Fruit fly (Drosophila melanogaster) whole organism, embryonic: ENCODE results near the gene CG12992.

Experiments used
- BEAF-32 ChIP-seq: fragments of 200-800 bp; sonication (Bioruptor generic); optimal IDR thresholded peaks from 3 replicates; lab custom pipeline; 2017; ENCODE audit warnings: missing biosample characterization, missing genetic modification characterization, mild to moderate bottlenecking, moderate library complexity, missing genetic modification reagents
- CG10462 ChIP-seq: fragments of 200-800 bp; sonication (Bioruptor generic); optimal IDR thresholded peaks from 2 replicates; lab custom pipeline; 2016; ENCODE audit warnings: missing biosample characterization, missing genetic modification characterization
- CG11504 ChIP-seq: fragments of 200-800 bp; sonication (Bioruptor generic); optimal IDR thresholded peaks from 3 replicates; lab custom pipeline; 2019; ENCODE audit warnings: missing biosample characterization, mild to moderate bottlenecking, missing genetic modification characterization, moderate library complexity
- CG11696 ChIP-seq: fragments of 200-800 bp; sonication (Bioruptor generic); IDR thresholded peaks from 2 replicates; pipeline ENCODE4 v1.3.6; 2022; ENCODE audit warnings: missing biosample characterization, missing genetic modification characterization
- CG12769 ChIP-seq: fragments of 200-800 bp; sonication (Bioruptor generic); optimal IDR thresholded peaks from 2 replicates; lab custom pipeline; 2019; ENCODE audit warnings: missing biosample characterization, mild to moderate bottlenecking, missing genetic modification characterization, moderate library complexity
- CG13287 ChIP-seq: fragments of 200-800 bp; sonication (Bioruptor generic); IDR thresholded peaks from 2 replicates; pipeline ENCODE4 v1.3.6; 2022; ENCODE audit warnings: missing biosample characterization, missing genetic modification characterization; ENCODE audit not compliant: partially characterized antibody
- CG14710 ChIP-seq: fragments of 200-800 bp; sonication (Bioruptor generic); optimal IDR thresholded peaks from 3 replicates; lab custom pipeline; 2019; ENCODE audit warnings: missing biosample characterization, mild to moderate bottlenecking, missing genetic modification characterization, moderate library complexity
- CG17568 ChIP-seq: fragments of 200-800 bp; sonication (Bioruptor generic); optimal IDR thresholded peaks from 2 replicates; lab custom pipeline; 2018; ENCODE audit warnings: missing biosample characterization, mild to moderate bottlenecking, missing genetic modification characterization, moderate library complexity
- CG17802 ChIP-seq: fragments of 200-800 bp; sonication (Bioruptor generic); optimal IDR thresholded peaks from 2 replicates; lab custom pipeline; 2018; ENCODE audit warnings: missing biosample characterization, mild to moderate bottlenecking, missing genetic modification characterization, moderate library complexity
- CG2202 ChIP-seq: fragments of 200-800 bp; sonication (Bioruptor generic); optimal IDR thresholded peaks from 2 replicates; lab custom pipeline; 2018; ENCODE audit warnings: missing biosample characterization, mild to moderate bottlenecking, missing genetic modification characterization
- CG34422 ChIP-seq: fragments of 200-800 bp; sonication (Bioruptor generic); IDR thresholded peaks from 3 replicates; pipeline ENCODE4 v1.3.6; 2022; ENCODE audit warnings: missing biosample characterization, missing genetic modification characterization
- CG42726 ChIP-seq: fragments of 200-800 bp; sonication (Bioruptor generic); IDR thresholded peaks from 2 replicates; pipeline ENCODE4 v1.3.6; 2022; ENCODE audit warnings: missing biosample characterization, missing genetic modification characterization; ENCODE audit not compliant: partially characterized antibody
- CG4820 ChIP-seq: fragments of 200-800 bp; sonication (Bioruptor generic); optimal IDR thresholded peaks from 3 replicates; lab custom pipeline; 2016; ENCODE audit warnings: missing biosample characterization, missing genetic modification characterization
- CG5245 ChIP-seq: fragments of 200-800 bp; sonication (Bioruptor generic); optimal IDR thresholded peaks from 3 replicates; lab custom pipeline; 2016; ENCODE audit warnings: missing biosample characterization, missing genetic modification characterization
- CG9797 ChIP-seq: fragments of 200-800 bp; sonication (Bioruptor generic); optimal IDR thresholded peaks from 3 replicates; lab custom pipeline; 2018; ENCODE audit warnings: missing biosample characterization, mild to moderate bottlenecking, missing genetic modification characterization
- Dip3 ChIP-seq: fragments of 200-800 bp; sonication (Bioruptor generic); optimal IDR thresholded peaks from 3 replicates; lab custom pipeline; 2016; ENCODE audit warnings: missing biosample characterization, missing genetic modification characterization
- Drgx ChIP-seq: fragments of 200-800 bp; sonication (Bioruptor generic); IDR thresholded peaks from 2 replicates; pipeline ENCODE4 v1.3.6; 2022; ENCODE audit warnings: missing biosample characterization, missing genetic modification characterization
- Ets65A ChIP-seq: fragments of 200-800 bp; sonication (Bioruptor generic); peaks from one replicate; lab custom pipeline; 2016; ENCODE audit warnings: missing biosample characterization, missing genetic modification characterization
- Fer2 ChIP-seq: fragments of 200-800 bp; sonication (Bioruptor generic); optimal IDR thresholded peaks from 2 replicates; lab custom pipeline; 2018; ENCODE audit warnings: missing biosample characterization, mild to moderate bottlenecking, missing genetic modification characterization, moderate library complexity
- Hey ChIP-seq: fragments of 200-800 bp; sonication (Bioruptor generic); optimal IDR thresholded peaks from 3 replicates; lab custom pipeline; 2018; ENCODE audit warnings: missing biosample characterization, mild to moderate bottlenecking, missing genetic modification characterization
- Hr39 ChIP-seq: fragments of >200 bp; optimal IDR thresholded peaks from 2 replicates; lab custom pipeline; 2017
- Kr ChIP-seq: fragments of 200-800 bp; sonication (Bioruptor generic); optimal IDR thresholded peaks from 2 replicates; lab custom pipeline; 2017; ENCODE audit warnings: missing biosample characterization, mild to moderate bottlenecking, missing genetic modification characterization
- Lim3 ChIP-seq: fragments of 200-800 bp; sonication (Bioruptor generic); IDR thresholded peaks from 2 replicates; pipeline ENCODE4 v1.3.6; 2022; ENCODE audit warnings: missing biosample characterization, missing genetic modification characterization
- Med ChIP-seq: fragments of 200-800 bp; sonication (Bioruptor generic); peaks from one replicate; lab custom pipeline; 2016; ENCODE audit warnings: missing biosample characterization, missing genetic modification characterization, mild to moderate bottlenecking, inconsistent platforms, moderate library complexity
- NC2α ChIP-seq: fragments of 200-800 bp; sonication (Bioruptor generic); optimal IDR thresholded peaks from 2 replicates; lab custom pipeline; 2016; ENCODE audit warnings: missing biosample characterization, missing genetic modification characterization
- Pdp1 ChIP-seq, 2 experiments: fragments of 200-800 bp; sonication (Bioruptor generic); optimal IDR thresholded peaks; 3 replicates each; lab custom pipeline; 2016; ENCODE audit warnings: missing biosample characterization in 2 of 2, missing genetic modification characterization in 2 of 2, mild to moderate bottlenecking in 1 of 2, moderate library complexity in 1 of 2
- Ravus ChIP-seq: fragments of 200-800 bp; sonication (Bioruptor generic); IDR thresholded peaks from 2 replicates; pipeline ENCODE4 v1.3.6; 2022; ENCODE audit warnings: missing biosample characterization, missing genetic modification characterization
- Scr ChIP-seq: fragments of 200-800 bp; sonication (Bioruptor generic); IDR thresholded peaks from 2 replicates; pipeline ENCODE4 v1.3.6; 2022; ENCODE audit warnings: missing biosample characterization, missing genetic modification characterization; ENCODE audit not compliant: partially characterized antibody
- bbx ChIP-seq: fragments of 200-800 bp; sonication (Bioruptor generic); IDR thresholded peaks from 2 replicates; pipeline ENCODE4 v1.3.6; 2022; ENCODE audit warnings: missing biosample characterization, missing genetic modification characterization; ENCODE audit not compliant: partially characterized antibody
- br ChIP-seq: fragments of >200 bp; optimal IDR thresholded peaks from 2 replicates; lab custom pipeline; 2017
- cas ChIP-seq: fragments of 200-800 bp; sonication (Bioruptor generic); IDR thresholded peaks from 2 replicates; pipeline ENCODE4 v1.3.6; 2022; ENCODE audit warnings: missing biosample characterization, missing genetic modification characterization
- chinmo ChIP-seq: fragments of 200-800 bp; sonication (Bioruptor generic); IDR thresholded peaks from 4 replicates; pipeline ENCODE4 v1.3.6; 2022; ENCODE audit warnings: missing biosample characterization, missing genetic modification characterization; ENCODE audit not compliant: partially characterized antibody
- ci ChIP-seq: fragments of 200-800 bp; sonication (Bioruptor generic); IDR thresholded peaks from 3 replicates; pipeline ENCODE4 v1.3.6; 2022; ENCODE audit warnings: missing biosample characterization, missing genetic modification characterization
- danr ChIP-seq: fragments of 200-800 bp; sonication (Bioruptor generic); IDR thresholded peaks from 2 replicates; pipeline ENCODE4 v1.3.6; 2022; ENCODE audit warnings: missing biosample characterization, missing genetic modification characterization
- disco-r ChIP-seq: fragments of 200-800 bp; sonication (Bioruptor generic); optimal IDR thresholded peaks from 2 replicates; lab custom pipeline; 2016; ENCODE audit warnings: missing biosample characterization, missing genetic modification characterization
- ems ChIP-seq: fragments of 200-800 bp; sonication (Bioruptor generic); optimal IDR thresholded peaks from 3 replicates; lab custom pipeline; 2016; ENCODE audit warnings: missing biosample characterization, missing genetic modification characterization
- fu2 ChIP-seq: fragments of 200-800 bp; sonication (Bioruptor generic); optimal IDR thresholded peaks from 2 replicates; lab custom pipeline; 2016; ENCODE audit warnings: missing biosample characterization, missing genetic modification characterization
- hb ChIP-seq: fragments of 200-800 bp; sonication (Bioruptor generic); IDR thresholded peaks from 3 replicates; pipeline ENCODE4 v1.3.6; 2022; ENCODE audit warnings: missing biosample characterization, missing genetic modification characterization; ENCODE audit not compliant: partially characterized antibody
- her ChIP-seq: fragments of 200-800 bp; sonication (Bioruptor generic); optimal IDR thresholded peaks from 2 replicates; lab custom pipeline; 2016; ENCODE audit warnings: missing biosample characterization, missing genetic modification characterization
- p53 ChIP-seq: fragments of 200-800 bp; sonication (Bioruptor generic); optimal IDR thresholded peaks from 2 replicates; lab custom pipeline; 2016; ENCODE audit warnings: missing biosample characterization, missing genetic modification characterization
- so ChIP-seq: fragments of 200-800 bp; sonication (Bioruptor generic); IDR thresholded peaks from 3 replicates; pipeline ENCODE4 v1.3.6; 2022; ENCODE audit warnings: missing biosample characterization, missing genetic modification characterization
- sr ChIP-seq: fragments of 200-800 bp; sonication (Bioruptor generic); IDR thresholded peaks from 3 replicates; pipeline ENCODE4 v1.3.6; 2022; ENCODE audit warnings: missing biosample characterization, missing genetic modification characterization
- tgo ChIP-seq: fragments of 200-800 bp; sonication (Bioruptor generic); IDR thresholded peaks from 3 replicates; pipeline ENCODE4 v1.3.6; 2022; ENCODE audit warnings: missing biosample characterization, missing genetic modification characterization

The CG12992 gene

dm6 chrX:17622187-17622586 is 33.5 kb downstream of the CG12992 start (continued):
- TF ChIP-seq so: no peak
- TF ChIP-seq Hr39 (lab: Kevin White, UChicago): no peak
- no peak for TF ChIP-seq NC2α (GFP tag; lab: Kevin White, UChicago)
- no peak for TF ChIP-seq her (GFP tag; lab: Kevin White, UChicago)
- no peak for TF ChIP-seq Lim3 (GFP tag; lab: Robert Waterston, UW)
- no peak for TF ChIP-seq Hey
- TF ChIP-seq CG10462 (GFP tag; lab: Kevin White, UChicago): no peak
- TF ChIP-seq BEAF-32 (GFP tag; lab: Kevin White, UChicago): no peak
- no peak for TF ChIP-seq Fer2 (tag; lab: Kevin White, UChicago)
- TF ChIP-seq Drgx (GFP tag; lab: Robert Waterston, UW): no peak
- TF ChIP-seq cas (GFP tag; lab: Robert Waterston, UW): no peak
- no peak for TF ChIP-seq CG4820 (GFP tag; lab: Kevin White, UChicago)
- no peak for TF ChIP-seq Ets65A (GFP tag; lab: Kevin White, UChicago)
- TF ChIP-seq Dip3 (GFP tag; lab: Kevin White, UChicago): no peak
- no peak for TF ChIP-seq Ravus
- no peak for TF ChIP-seq ci (GFP tag; lab: Robert Waterston, UW)
- TF ChIP-seq br (lab: Kevin White, UChicago): no peak
- TF ChIP-seq CG5245: no peak
- 0 out of 2 replicates have a peak, but pooled peaks have one; percentile 12 for TF ChIP-seq Scr (GFP tag; lab: Robert Waterston, UW)
- no peak for TF ChIP-seq ems (GFP tag; lab: Kevin White, UChicago)
- TF ChIP-seq tgo (GFP tag; lab: Robert Waterston, UW): no peak
- 0 out of 3 replicates have a peak, but pooled peaks have one; percentile 62 for TF ChIP-seq hb (GFP tag; lab: Robert Waterston, UW)
- no peak for TF ChIP-seq CG17802 (tag; lab: Kevin White, UChicago)
- no peak for TF ChIP-seq CG42726 (GFP tag; lab: Robert Waterston, UW)
- TF ChIP-seq fu2 (GFP tag; lab: Kevin White, UChicago): no peak
- TF ChIP-seq CG9797 (GFP tag; lab: Kevin White, UChicago): no peak
- 0 out of 2 replicates have a peak, but pooled peaks have one; percentile 14 for TF ChIP-seq bbx (GFP tag; lab: Robert Waterston, UW)
- TF ChIP-seq, all 482 proteins: peak for 12

- TF ChIP-seq sr (GFP tag; lab: Robert Waterston, UW) (peak; percentile 80), CG14710 (tag; lab: Kevin White, UChicago) (no peak), Pdp1 (GFP tag; optimal IDR thresholded peaks at IDR 0.05; lab: Kevin White, UChicago) (peak in 1 of 2 experiments; percentile 19), CG2202 (tag; lab: Kevin White, UChicago) (no peak), danr (GFP tag; lab: Robert Waterston, UW) (no peak), chinmo (GFP tag; lab: Robert Waterston, UW) (peak; percentile 84), CG17568 (no peak), p53 (peak; percentile 10), CG12769 (peak; percentile 52), Drgx (GFP tag; lab: Robert Waterston, UW) (peak; percentile 57), Kr (no peak), CG11696 (GFP tag; lab: Robert Waterston, UW) (0 out of 2 replicates have a peak, but pooled peaks have one; percentile 10), CG11504 (tag; lab: Kevin White, UChicago) (no peak), Med (GFP tag; lab: Kevin White, UChicago) (peak; percentile 0), CG34422 (GFP tag; lab: Robert Waterston, UW) (no peak), CG13287 (GFP tag; lab: Robert Waterston, UW) (peak; percentile 17; the same call in 1 of the 2 replicates), disco-r (GFP tag; lab: Kevin White, UChicago) (no peak)
Measured at dm6 chrX:17624223-17624982, 35.7 kb downstream of the CG12992 start.
